Worm (Caenorhabditis elegans) whole organism, midembryonic: ENCODE data around the gene E02H4.5.
A peak's percentile ranks its signal among the peaks of the same experiment; 100 is the strongest.

Experiments
- T22C8.4 ChIP-seq: fragments of 200-800 bp; sonication (Bioruptor generic); IDR thresholded peaks from 2 replicates; pipeline ENCODE4 v1.3.6; 2022; ENCODE audit warnings: missing genetic modification characterization, missing compliant biosample characterization
- cog-1 ChIP-seq: sonication (generic microtip); optimal IDR thresholded peaks from 2 replicates; lab custom pipeline; 2016; ENCODE audit warnings: missing genetic modification characterization, missing compliant biosample characterization
- flt-1 ChIP-seq: fragments of 200-800 bp; sonication (Bioruptor generic); IDR thresholded peaks from 2 replicates; pipeline ENCODE4 v1.3.6; 2022; ENCODE audit warnings: missing genetic modification characterization, missing compliant biosample characterization
- klf-2 ChIP-seq: fragments of 200-800 bp; sonication (Bioruptor generic); conservative IDR thresholded peaks from 2 replicates; pipeline ENCODE4 v1.3.6; 2022; ENCODE audit warnings: missing genetic modification reagents, missing genetic modification characterization, missing compliant biosample characterization
- med-1 ChIP-seq: sonication (generic microtip); optimal IDR thresholded peaks from 2 replicates; lab custom pipeline; 2017; ENCODE audit warnings: missing genetic modification characterization, mild to moderate bottlenecking, missing compliant biosample characterization, antibody characterized with exemption, missing genetic modification reagents; ENCODE audit not compliant: insufficient read depth
- ref-1 ChIP-seq: fragments of 200-800 bp; sonication (Bioruptor generic); conservative IDR thresholded peaks from 2 replicates; pipeline ENCODE4 v1.3.6; 2022; ENCODE audit warnings: missing genetic modification reagents, missing genetic modification characterization, missing compliant biosample characterization
- tab-1 ChIP-seq: fragments of 200-800 bp; sonication (Bioruptor generic); IDR thresholded peaks from 2 replicates; pipeline ENCODE4 v1.3.6; 2022; ENCODE audit warnings: missing genetic modification characterization, missing compliant biosample characterization
- ztf-23 ChIP-seq: fragments of 200-800 bp; sonication (Bioruptor generic); IDR thresholded peaks from 2 replicates; pipeline ENCODE4 v1.3.6; 2022; ENCODE audit warnings: missing genetic modification reagents, missing genetic modification characterization, missing compliant biosample characterization
- ztf-29 ChIP-seq: fragments of 200-800 bp; sonication (Bioruptor generic); IDR thresholded peaks from 2 replicates; pipeline ENCODE4 v1.3.6; 2022; ENCODE audit warnings: missing genetic modification reagents, missing genetic modification characterization, missing compliant biosample characterization

The E02H4.5 gene

DNA sequence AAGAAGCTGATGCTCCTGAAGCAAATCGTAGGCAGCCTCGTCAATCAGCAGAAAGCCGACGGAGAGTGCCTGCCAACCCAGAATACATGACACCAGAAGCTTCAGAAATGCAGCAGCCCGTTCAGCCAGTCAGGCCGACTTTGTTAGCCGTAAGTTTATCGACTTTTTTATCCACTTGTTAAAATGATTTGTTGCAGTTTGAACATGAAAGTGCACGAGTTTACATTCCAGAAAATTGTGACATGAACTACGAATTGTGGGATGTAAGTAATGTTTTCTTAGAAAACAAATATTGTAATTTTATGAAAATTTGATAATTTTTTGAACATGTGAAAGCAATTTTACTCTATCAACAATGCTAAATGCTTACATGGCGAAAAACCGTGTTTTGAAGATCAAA lies 14.7 kb downstream of the E02H4.5 start:
- TF ChIP-seq ztf-29 (GFP tag; lab: Robert Waterston, UW) (no peak), ztf-23 (no peak), ref-1 (GFP tag; lab: Robert Waterston, UW) (no peak), tab-1 (GFP tag; lab: Robert Waterston, UW) (no peak), cog-1 (tag; lab: Kevin White, UChicago) (no peak), klf-2 (GFP tag; lab: Robert Waterston, UW) (no peak), flt-1 (GFP tag; lab: Robert Waterston, UW) (no peak), med-1 (no peak), T22C8.4 (GFP tag; lab: Robert Waterston, UW) (no peak)

DNA sequence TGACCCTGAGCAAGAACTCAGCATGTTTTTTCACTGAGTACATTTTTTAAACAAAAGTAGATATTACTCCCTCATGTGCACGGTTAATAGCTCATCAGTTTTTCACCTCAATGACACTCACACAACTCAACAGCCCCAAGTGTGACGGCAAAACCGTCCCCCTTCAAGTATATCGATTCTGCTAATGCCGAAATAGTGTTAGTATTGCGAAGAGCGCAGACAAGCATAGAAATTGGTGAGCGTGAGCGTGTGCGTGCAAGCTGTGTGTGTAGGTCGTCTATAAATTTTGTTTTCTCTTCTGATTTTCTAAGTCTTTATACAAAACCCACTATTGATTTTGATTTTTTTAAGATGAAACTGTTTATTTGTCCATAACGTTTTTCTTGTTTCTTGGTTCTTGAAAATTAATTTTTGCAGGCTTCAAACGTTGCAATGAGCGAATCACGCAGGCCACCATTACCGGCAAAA lies 16.6 kb downstream of the E02H4.5 start, which contains the start of gene K04C1.2:
TSS of gene K04C1.2 (plus strand) at position 418 of the 468 bp plus-strand sequence.
- TF ChIP-seq klf-2 (GFP tag; lab: Robert Waterston, UW) (no peak), flt-1 (GFP tag; lab: Robert Waterston, UW) (0 out of 2 replicates have a peak, but pooled peaks have one; percentile 29), ztf-29 (GFP tag; lab: Robert Waterston, UW) (no peak), ref-1 (GFP tag; lab: Robert Waterston, UW) (no peak), T22C8.4 (GFP tag; lab: Robert Waterston, UW) (peak; percentile 77)

DNA sequence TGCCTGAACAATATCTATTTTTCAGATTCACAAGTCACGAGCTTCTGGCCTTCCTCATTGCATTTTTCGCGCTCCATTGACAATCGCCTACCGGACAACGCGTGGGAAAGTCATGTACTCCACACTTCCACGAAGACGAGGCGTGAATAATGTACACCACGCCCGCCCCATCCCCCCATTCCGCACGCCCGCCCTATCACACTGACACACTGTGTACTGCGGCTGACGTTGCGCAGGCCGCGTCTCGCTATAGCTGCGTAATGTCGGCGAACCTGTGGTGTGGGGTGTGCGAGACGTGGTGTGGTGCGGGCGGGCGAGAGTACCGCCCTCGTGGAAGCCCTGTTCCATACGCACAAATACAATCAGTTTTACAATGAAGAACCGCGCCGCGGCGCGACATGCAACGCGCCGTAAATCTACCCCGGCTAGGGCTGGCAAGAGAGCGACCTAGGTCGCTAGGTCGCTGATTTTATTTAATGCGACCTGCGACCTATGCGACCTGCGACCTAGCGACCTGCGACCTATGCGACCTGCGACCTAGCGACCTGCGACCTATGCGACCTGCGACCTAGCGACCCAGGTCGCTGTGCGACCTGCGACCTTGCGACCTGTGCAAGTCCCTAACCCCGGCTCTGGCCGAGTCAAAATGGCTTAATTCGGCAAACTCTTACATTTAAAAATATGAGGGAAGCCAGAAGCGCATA lies 18.7 kb downstream of the E02H4.5 start:
- TF ChIP-seq tab-1 (GFP tag; lab: Robert Waterston, UW) (0 out of 2 replicates have a peak, but pooled peaks have one; percentile 21), cog-1 (tag; lab: Kevin White, UChicago) (no peak)

DNA sequence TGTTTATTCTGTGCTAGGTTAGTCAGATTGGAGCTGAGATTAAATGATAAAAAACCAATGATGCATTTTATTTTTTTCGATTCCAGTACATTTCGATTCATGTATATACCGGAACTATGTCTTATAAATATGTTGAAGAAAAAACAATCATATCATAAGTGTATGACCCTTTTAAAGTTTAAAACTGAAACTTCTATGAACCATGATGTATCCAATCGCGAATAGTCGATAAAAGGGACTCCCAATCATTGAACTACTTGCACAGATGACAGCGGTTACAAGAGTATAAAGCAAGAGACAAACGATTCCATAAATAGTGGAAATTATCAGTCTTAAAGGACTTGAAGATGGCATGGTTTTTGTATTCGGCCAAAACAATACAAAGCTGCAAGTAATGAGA lies 20.0 kb downstream of the E02H4.5 start, which contains the start of gene srg-37:
TSS of gene srg-37 (minus strand) at position 101 of the 400 bp plus-strand sequence.
- TF ChIP-seq T22C8.4 (GFP tag; lab: Robert Waterston, UW) (no peak), med-1 (no peak), flt-1 (GFP tag; lab: Robert Waterston, UW) (no peak), klf-2 (GFP tag; lab: Robert Waterston, UW) (no peak), cog-1 (tag; lab: Kevin White, UChicago) (no peak)

DNA sequence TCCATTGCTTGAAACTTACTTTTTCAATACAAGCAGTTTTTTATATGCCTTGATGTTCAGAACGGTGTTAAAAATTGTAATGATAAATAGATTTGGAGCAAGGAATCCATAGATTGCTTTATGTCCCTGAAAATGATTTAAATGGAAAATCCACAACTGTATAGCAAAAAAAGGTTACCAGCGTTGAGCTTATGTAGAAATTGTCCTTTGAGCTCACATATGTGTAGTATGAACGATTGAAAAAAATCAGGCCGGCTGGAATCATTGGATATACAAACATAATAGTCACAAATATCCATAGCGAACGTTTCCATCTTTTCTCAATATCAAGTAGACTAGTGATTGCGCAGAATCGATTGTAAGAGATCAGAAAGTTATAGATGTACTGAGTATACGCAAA lies 20.6 kb downstream of the E02H4.5 start, which contains the start of gene srg-36:
TSS of gene srg-36 (minus strand) at position 101 of the 400 bp plus-strand sequence.
- TF ChIP-seq cog-1 (tag; lab: Kevin White, UChicago) (no peak), med-1 (no peak), klf-2 (GFP tag; lab: Robert Waterston, UW) (no peak), tab-1 (GFP tag; lab: Robert Waterston, UW) (no peak), T22C8.4 (GFP tag; lab: Robert Waterston, UW) (no peak), ref-1 (GFP tag; lab: Robert Waterston, UW) (no peak), ztf-29 (GFP tag; lab: Robert Waterston, UW) (no peak), ztf-23 (no peak), flt-1 (GFP tag; lab: Robert Waterston, UW) (no peak)

DNA sequence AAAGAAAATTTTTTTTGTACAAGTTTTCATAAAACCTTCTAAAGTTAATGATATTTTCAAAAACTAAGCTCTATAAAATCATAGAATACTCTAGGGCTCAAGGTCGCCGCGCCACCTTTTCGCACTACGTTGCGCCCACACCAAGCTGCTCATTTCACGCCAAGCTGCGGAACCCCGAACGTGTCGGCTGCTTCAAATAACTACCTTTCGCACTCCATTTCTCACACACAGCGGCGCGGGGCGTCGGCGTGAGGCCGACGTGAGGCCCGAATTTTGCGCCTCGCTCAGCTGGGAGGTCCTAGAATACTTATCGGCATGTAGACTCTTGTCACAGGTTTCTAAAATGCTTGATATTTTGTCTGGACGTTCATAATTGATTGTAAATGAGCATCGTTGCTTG lies 22.9 kb downstream of the E02H4.5 start:
- TF ChIP-seq T22C8.4 (GFP tag; lab: Robert Waterston, UW) (no peak), ztf-29 (GFP tag; lab: Robert Waterston, UW) (no peak)

DNA sequence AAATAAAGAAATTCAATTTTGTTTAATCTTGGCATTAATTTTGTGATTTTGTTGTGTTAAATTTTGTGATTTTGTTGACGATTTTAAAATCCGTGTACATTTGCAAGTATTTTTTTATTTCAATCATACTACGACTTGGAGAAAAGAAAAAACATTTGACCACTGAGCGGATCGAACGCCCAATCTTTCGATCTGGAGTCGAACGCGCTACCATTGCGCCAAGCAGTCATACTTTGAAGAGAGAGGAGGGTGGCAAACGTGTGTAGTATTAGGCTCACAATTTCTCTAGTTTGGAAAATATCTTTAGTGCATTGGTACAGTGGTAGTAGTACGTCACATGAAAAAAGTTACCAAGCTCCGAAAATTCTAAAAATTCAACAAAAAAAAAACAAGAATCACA lies 26.2 kb downstream of the E02H4.5 start:
- no peak for TF ChIP-seq ztf-23
- no peak for TF ChIP-seq ref-1 (GFP tag; lab: Robert Waterston, UW)
- peak; percentile 13 for TF ChIP-seq med-1
- TF ChIP-seq T22C8.4 (GFP tag; lab: Robert Waterston, UW) = 0 out of 2 replicates have a peak, but pooled peaks have one; percentile 17
- TF ChIP-seq ztf-29 (GFP tag; lab: Robert Waterston, UW) = no peak
- peak; percentile 84 for TF ChIP-seq flt-1 (GFP tag; lab: Robert Waterston, UW)
- TF ChIP-seq klf-2 (GFP tag; lab: Robert Waterston, UW) = no peak
- TF ChIP-seq cog-1 (tag; lab: Kevin White, UChicago) = no peak
- peak; percentile 72; the same call in 1 of the 2 replicates for TF ChIP-seq tab-1 (GFP tag; lab: Robert Waterston, UW)

DNA sequence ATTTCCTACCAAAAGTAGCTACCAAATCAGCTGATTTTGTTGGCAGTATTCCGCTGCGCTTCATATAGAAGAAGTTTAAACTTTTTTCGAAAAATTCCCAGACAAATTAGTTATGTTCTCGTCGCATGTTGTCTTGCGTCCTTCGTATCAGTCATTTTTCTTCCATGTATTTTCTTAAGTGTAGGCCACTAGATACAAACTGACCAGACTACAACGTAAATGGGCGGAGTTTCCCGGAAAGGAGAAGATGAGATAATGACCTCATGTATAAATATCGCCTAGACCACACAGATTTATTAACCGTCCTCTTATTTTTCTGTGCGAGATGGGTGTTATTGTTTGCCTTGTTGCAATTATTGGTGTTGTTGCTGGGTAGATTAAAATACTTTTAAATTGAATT lies 29.7 kb downstream of the E02H4.5 start, which contains the start of gene cyp-13B2:
TSS of gene cyp-13B2 (plus strand) at position 301 of the 400 bp plus-strand sequence.
- no peak for TF ChIP-seq ztf-23
- no peak for TF ChIP-seq med-1
- no peak for TF ChIP-seq ref-1 (GFP tag; lab: Robert Waterston, UW)
- TF ChIP-seq T22C8.4 (GFP tag; lab: Robert Waterston, UW) = no peak
- no peak for TF ChIP-seq cog-1 (tag; lab: Kevin White, UChicago)
- TF ChIP-seq tab-1 (GFP tag; lab: Robert Waterston, UW) = no peak
- no peak for TF ChIP-seq flt-1 (GFP tag; lab: Robert Waterston, UW)
- TF ChIP-seq klf-2 (GFP tag; lab: Robert Waterston, UW) = no peak
- TF ChIP-seq ztf-29 (GFP tag; lab: Robert Waterston, UW) = no peak

DNA sequence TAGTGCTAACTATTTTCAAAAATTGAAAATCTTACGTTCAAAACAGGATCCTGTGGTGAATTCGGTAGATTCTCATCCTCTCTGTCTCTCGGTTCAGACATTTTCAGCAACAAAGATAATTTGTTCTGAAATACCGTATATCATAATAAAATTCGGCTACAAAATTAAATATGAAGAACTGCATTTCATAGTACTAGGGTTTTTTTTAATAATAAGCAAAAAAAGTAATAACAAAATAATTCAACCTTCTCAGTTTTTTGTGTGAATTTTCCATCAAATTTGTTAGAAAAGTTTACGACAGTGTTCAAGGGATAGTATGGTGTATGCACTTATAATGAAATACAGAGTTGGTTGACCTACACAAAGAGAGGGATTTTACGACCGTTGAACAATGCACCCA lies 31.8 kb downstream of the E02H4.5 start, which contains the start of gene K06G5.3:
TSS of gene K06G5.3 (minus strand) at position 101 of the 400 bp plus-strand sequence.
- TF ChIP-seq T22C8.4 (GFP tag; lab: Robert Waterston, UW) = no peak
- TF ChIP-seq flt-1 (GFP tag; lab: Robert Waterston, UW) = no peak
- no peak for TF ChIP-seq tab-1 (GFP tag; lab: Robert Waterston, UW)
- no peak for TF ChIP-seq med-1
- TF ChIP-seq ztf-23 = no peak
- TF ChIP-seq ztf-29 (GFP tag; lab: Robert Waterston, UW) = no peak
- no peak for TF ChIP-seq klf-2 (GFP tag; lab: Robert Waterston, UW)
- no peak for TF ChIP-seq ref-1 (GFP tag; lab: Robert Waterston, UW)
- TF ChIP-seq cog-1 (tag; lab: Kevin White, UChicago) = no peak
